Worm (Caenorhabditis elegans) whole organism, young adult: Measurements from ENCODE around the gene K03B8.6.

Experiments used
- B0019.2 ChIP-seq: fragments of 200-800 bp; sonication (Bioruptor generic); conservative IDR thresholded peaks from 2 replicates; pipeline ENCODE4 v1.3.6; 2022; ENCODE audit warnings: missing genetic modification reagents, missing genetic modification characterization, missing compliant biosample characterization
- B0035.1 ChIP-seq: sonication (generic microtip); optimal IDR thresholded peaks from 2 replicates; lab custom pipeline; 2016; ENCODE audit warnings: missing genetic modification characterization, mild to moderate bottlenecking, missing compliant biosample characterization, missing genotype, missing genetic modification reagents
- B0261.1 ChIP-seq: sonication (generic microtip); optimal IDR thresholded peaks from 2 replicates; lab custom pipeline; 2016; ENCODE audit warnings: mild to moderate bottlenecking, missing genetic modification characterization, moderate library complexity, missing compliant biosample characterization
- B0336.3 ChIP-seq: fragments of 200-800 bp; sonication (Bioruptor generic); IDR thresholded peaks from 2 replicates; pipeline ENCODE4 v1.3.6; 2022; ENCODE audit warnings: missing genetic modification characterization, missing compliant biosample characterization
- C06A6.2 ChIP-seq: fragments of 200-800 bp; sonication (Bioruptor generic); conservative IDR thresholded peaks from 2 replicates; pipeline ENCODE4 v1.3.6; 2022; ENCODE audit warnings: missing genetic modification characterization, missing compliant biosample characterization
- C17E4.6 ChIP-seq: fragments of 200-800 bp; sonication (Bioruptor generic); IDR thresholded peaks from 2 replicates; pipeline ENCODE4 v1.3.6; 2022; ENCODE audit warnings: missing genetic modification reagents, missing genetic modification characterization, missing compliant biosample characterization
- F22D6.2 ChIP-seq: sonication (generic microtip); optimal IDR thresholded peaks from 2 replicates; lab custom pipeline; 2016; ENCODE audit warnings: mild to moderate bottlenecking, missing genetic modification characterization, missing compliant biosample characterization
- F33H1.4 ChIP-seq: fragments of 200-800 bp; sonication (Bioruptor generic); IDR thresholded peaks from 2 replicates; pipeline ENCODE4 v1.3.6; 2022; ENCODE audit warnings: missing genetic modification reagents, missing genetic modification characterization, missing compliant biosample characterization
- F55B11.4 ChIP-seq: sonication (generic microtip); optimal IDR thresholded peaks from 2 replicates; lab custom pipeline; 2016; ENCODE audit warnings: missing compliant biosample characterization, missing genetic modification characterization, borderline replicate concordance; ENCODE audit not compliant: insufficient read depth
- K11D2.4 ChIP-seq: fragments of 200-800 bp; sonication (Bioruptor generic); IDR thresholded peaks from 2 replicates; pipeline ENCODE4 v1.3.6; 2022; ENCODE audit warnings: missing genetic modification reagents, missing genetic modification characterization, missing compliant biosample characterization
- K12H6.12 ChIP-seq: fragments of 200-800 bp; sonication (Bioruptor generic); optimal IDR thresholded peaks from 2 replicates; lab custom pipeline; 2018; ENCODE audit warnings: mild to moderate bottlenecking, missing genetic modification characterization, missing compliant biosample characterization
- Y95B8A.8 ChIP-seq: fragments of 200-800 bp; sonication (Bioruptor generic); IDR thresholded peaks from 2 replicates; pipeline ENCODE4 v1.3.6; 2022; ENCODE audit warnings: missing genetic modification reagents, missing genetic modification characterization, missing compliant biosample characterization
- cebp-2 ChIP-seq: fragments of 200-800 bp; sonication (Bioruptor generic); IDR thresholded peaks from 2 replicates; pipeline ENCODE4 v1.3.6; 2022; ENCODE audit warnings: missing genetic modification characterization, missing compliant biosample characterization
- ceh-79 ChIP-seq: sonication (generic microtip); optimal IDR thresholded peaks from 2 replicates; lab custom pipeline; 2017; ENCODE audit warnings: mild to moderate bottlenecking, missing genetic modification characterization, missing compliant biosample characterization
- dox-1 ChIP-seq: fragments of 200-800 bp; sonication (Bioruptor generic); IDR thresholded peaks from 2 replicates; pipeline ENCODE4 v1.3.6; 2022; ENCODE audit warnings: missing genetic modification reagents, missing genetic modification characterization, missing compliant biosample characterization
- egrh-3 ChIP-seq: fragments of 200-800 bp; sonication (Bioruptor generic); IDR thresholded peaks from 2 replicates; pipeline ENCODE4 v1.3.6; 2022; ENCODE audit warnings: missing genetic modification reagents, missing genetic modification characterization, missing compliant biosample characterization
- lag-1 ChIP-seq: fragments of 200-800 bp; sonication (Bioruptor generic); IDR thresholded peaks from 2 replicates; pipeline ENCODE4 v1.3.6; 2022; ENCODE audit warnings: missing genetic modification reagents, missing genetic modification characterization, missing compliant biosample characterization
- let-607 ChIP-seq, 2 experiments: fragments of 200-800 bp in 1 of 2; sonication (Bioruptor generic) in 1 of 2; sonication (generic microtip) in 1 of 2; optimal IDR thresholded peaks; 2 replicates each; lab custom pipeline; 2016 to 2018; ENCODE audit warnings: mild to moderate bottlenecking in 2 of 2, missing compliant biosample characterization in 2 of 2, missing genetic modification characterization in 2 of 2, moderate library complexity in 2 of 2, missing genotype in 1 of 2
- lin-35 ChIP-seq, 3 experiments: fragments of 150-350 bp in 2 of 3; sonication (generic microtip) in 1 of 3; optimal IDR thresholded peaks; 2 replicates each; lab custom pipeline; 2014 to 2018; ENCODE audit warnings: missing biosample characterization in 3 of 3, missing genetic modification characterization in 3 of 3, missing genetic modification reagents in 3 of 3
- lin-40 ChIP-seq: sonication (generic microtip); optimal IDR thresholded peaks from 2 replicates; lab custom pipeline; 2016; ENCODE audit warnings: missing genetic modification characterization, mild to moderate bottlenecking, missing compliant biosample characterization, missing genotype, missing genetic modification reagents
- lin-54 ChIP-seq: fragments of 200-800 bp; sonication (Bioruptor generic); optimal IDR thresholded peaks from 2 replicates; lab custom pipeline; 2018; ENCODE audit warnings: mild to moderate bottlenecking, missing genetic modification characterization, missing compliant biosample characterization
- lsl-1 ChIP-seq: fragments of 200-800 bp; sonication (Bioruptor generic); optimal IDR thresholded peaks from 2 replicates; lab custom pipeline; 2018; ENCODE audit warnings: mild to moderate bottlenecking, missing genetic modification characterization, moderate library complexity, missing compliant biosample characterization
- lsy-27 ChIP-seq: sonication (generic microtip); optimal IDR thresholded peaks from 2 replicates; lab custom pipeline; 2017; ENCODE audit warnings: missing genetic modification characterization, mild to moderate bottlenecking, missing compliant biosample characterization, antibody characterized with exemption, missing genotype, borderline replicate concordance; ENCODE audit not compliant: insufficient read depth
- madf-10 ChIP-seq: sonication (generic microtip); optimal IDR thresholded peaks from 2 replicates; lab custom pipeline; 2016; ENCODE audit warnings: mild to moderate bottlenecking, missing genetic modification characterization, missing compliant biosample characterization
- nfya-2 ChIP-seq: fragments of 200-800 bp; sonication (Bioruptor generic); IDR thresholded peaks from 2 replicates; pipeline ENCODE4 v1.3.6; 2022; ENCODE audit warnings: missing genetic modification reagents, missing genetic modification characterization, missing compliant biosample characterization
- nhr-120 ChIP-seq: fragments of 200-800 bp; sonication (Bioruptor generic); IDR thresholded peaks from 2 replicates; pipeline ENCODE4 v1.3.6; 2022; ENCODE audit warnings: missing genetic modification characterization, missing compliant biosample characterization
- nhr-179 ChIP-seq: sonication (generic microtip); optimal IDR thresholded peaks from 2 replicates; lab custom pipeline; 2016; ENCODE audit warnings: mild to moderate bottlenecking, missing genetic modification characterization, missing compliant biosample characterization
- nhr-80 ChIP-seq: sonication (generic microtip); optimal IDR thresholded peaks from 2 replicates; lab custom pipeline; 2016; ENCODE audit warnings: missing genetic modification characterization, missing compliant biosample characterization
- pbrm-1 ChIP-seq: fragments of 200-800 bp; sonication (Bioruptor generic); IDR thresholded peaks from 2 replicates; pipeline ENCODE4 v1.3.6; 2022; ENCODE audit warnings: missing genetic modification reagents, missing genetic modification characterization, missing compliant biosample characterization
- pha-4 ChIP-seq: fragments of 150-350 bp; sonication (generic microtip); optimal IDR thresholded peaks from 2 replicates; lab custom pipeline; 2014; ENCODE audit warnings: missing biosample characterization, missing genetic modification reagents, missing genetic modification characterization
- rec-8 ChIP-seq, 2 experiments: sonication (generic microtip); optimal IDR thresholded peaks; 2 replicates each; lab custom pipeline; 2016; ENCODE audit warnings: mild to moderate bottlenecking in 2 of 2, missing genetic modification characterization in 2 of 2, missing genetic modification reagents in 2 of 2, missing genotype in 2 of 2, missing biosample characterization in 1 of 2, missing compliant biosample characterization in 1 of 2, moderate library complexity in 1 of 2
- repo-1 ChIP-seq: sonication (generic microtip); optimal IDR thresholded peaks from 2 replicates; lab custom pipeline; 2017; ENCODE audit warnings: mild to moderate bottlenecking, missing genetic modification characterization, missing compliant biosample characterization
- rpc-1 ChIP-seq, 2 experiments: fragments of 150-350 bp in 1 of 2; sonication (generic microtip) in 1 of 2; optimal IDR thresholded peaks; 2 replicates each; lab custom pipeline; 2014 to 2018; ENCODE audit warnings: missing biosample characterization in 1 of 2, missing genetic modification characterization in 1 of 2, missing genetic modification reagents in 1 of 2, missing genotype in 1 of 2
- snpc-1.3 ChIP-seq: sonication (generic microtip); optimal IDR thresholded peaks from 2 replicates; lab custom pipeline; 2017; ENCODE audit warnings: missing genetic modification characterization, mild to moderate bottlenecking, missing compliant biosample characterization, antibody characterized with exemption, moderate library complexity, missing genotype, missing genetic modification reagents; ENCODE audit not compliant: insufficient read depth
- snpc-3.4 ChIP-seq: sonication (generic microtip); optimal IDR thresholded peaks from 2 replicates; lab custom pipeline; 2017; ENCODE audit warnings: missing genetic modification characterization, mild to moderate bottlenecking, missing compliant biosample characterization, antibody characterized with exemption, moderate library complexity, missing genotype, missing genetic modification reagents
- snpc-4 ChIP-seq, 5 experiments: fragments of 150-350 bp in 1 of 5; sonication (generic microtip) in 4 of 5; optimal IDR thresholded peaks; 2 replicates each; lab custom pipeline; 2014 to 2018; ENCODE audit warnings: missing genetic modification characterization in 5 of 5, missing biosample characterization in 3 of 5, antibody characterized with exemption in 2 of 5, mild to moderate bottlenecking in 2 of 5, missing compliant biosample characterization in 2 of 5, missing genotype in 2 of 5, moderate library complexity in 2 of 5, missing genetic modification reagents in 1 of 5
- somi-1 ChIP-seq: fragments of 200-800 bp; sonication (Bioruptor generic); optimal IDR thresholded peaks from 2 replicates; lab custom pipeline; 2018; ENCODE audit warnings: mild to moderate bottlenecking, missing genetic modification characterization, missing compliant biosample characterization
- unc-62 ChIP-seq: fragments of 150-350 bp; optimal IDR thresholded peaks from 2 replicates; lab custom pipeline; 2014; ENCODE audit warnings: missing biosample characterization, missing genetic modification reagents, missing genetic modification characterization
- xnd-1 ChIP-seq: sonication (generic microtip); optimal IDR thresholded peaks from 2 replicates; lab custom pipeline; 2016; ENCODE audit warnings: missing genotype, missing genetic modification reagents, missing genetic modification characterization, missing compliant biosample characterization
- zim-3 ChIP-seq: sonication (generic microtip); optimal IDR thresholded peaks from 2 replicates; lab custom pipeline; 2017; ENCODE audit warnings: mild to moderate bottlenecking, missing genetic modification characterization, moderate library complexity, missing compliant biosample characterization
- ztf-22 ChIP-seq: fragments of 200-800 bp; sonication (Bioruptor generic); optimal IDR thresholded peaks from 2 replicates; lab custom pipeline; 2018; ENCODE audit warnings: mild to moderate bottlenecking, missing genetic modification characterization, moderate library complexity, missing compliant biosample characterization
- ztf-26 ChIP-seq: sonication (generic microtip); optimal IDR thresholded peaks from 2 replicates; lab custom pipeline; 2017; ENCODE audit warnings: missing genetic modification characterization, missing compliant biosample characterization
- ztf-28 ChIP-seq: fragments of 200-800 bp; sonication (Bioruptor generic); IDR thresholded peaks from 2 replicates; pipeline ENCODE4 v1.3.6; 2022; ENCODE audit warnings: missing genetic modification reagents, missing genetic modification characterization, missing compliant biosample characterization
- ztf-3 ChIP-seq: fragments of 200-800 bp; sonication (Bioruptor generic); optimal IDR thresholded peaks from 2 replicates; lab custom pipeline; 2018; ENCODE audit warnings: mild to moderate bottlenecking, missing genetic modification characterization, missing compliant biosample characterization

K03B8.6 gene

ce11 chrV:11407251-11407650, at the start of gene K03B8.6:
Gene K03B8.6 (plus strand): TSS chrV:11407584.
- TF ChIP-seq let-607 (tag; optimal IDR thresholded peaks at IDR 0.05; lab: Kevin White, UChicago), result no peak
- no peak for TF ChIP-seq egrh-3 (GFP tag; lab: Robert Waterston, UW)
- no peak for TF ChIP-seq zim-3 (tag; lab: Kevin White, UChicago)
- TF ChIP-seq snpc-4 (GFP tag; optimal IDR thresholded peaks at IDR 0.05; lab: Kevin White, UChicago), result no peak
- TF ChIP-seq snpc-4 (tag; optimal IDR thresholded peaks at IDR 0.05; lab: Kevin White, UChicago), result no peak
- no peak for TF ChIP-seq xnd-1 (tag; lab: Kevin White, UChicago)
- no peak for TF ChIP-seq pbrm-1 (GFP tag; lab: Robert Waterston, UW)
- TF ChIP-seq K11D2.4 (GFP tag; lab: Robert Waterston, UW), result no peak
- no peak for TF ChIP-seq lin-40
- TF ChIP-seq repo-1 (tag; lab: Kevin White, UChicago), result no peak
- no peak for TF ChIP-seq somi-1
- no peak for TF ChIP-seq ztf-28 (GFP tag; lab: Robert Waterston, UW)
- TF ChIP-seq lsl-1 (GFP tag; lab: Kevin White, UChicago), result no peak
- no peak for TF ChIP-seq rpc-1 (optimal IDR thresholded peaks at IDR 0.05; lab: Kevin White, UChicago)
- TF ChIP-seq rpc-1 (tag; optimal IDR thresholded peaks at IDR 0.05; lab: Kevin White, UChicago), result no peak
- no peak for TF ChIP-seq rec-8 (tag; optimal IDR thresholded peaks at IDR 0.05; lab: Kevin White, UChicago)
- no peak for TF ChIP-seq ceh-79 (tag; lab: Kevin White, UChicago)
- TF ChIP-seq ztf-22 (GFP tag; lab: Kevin White, UChicago), result no peak
- no peak for TF ChIP-seq nhr-179
- TF ChIP-seq cebp-2 (GFP tag; lab: Robert Waterston, UW), result no peak

DNA sequence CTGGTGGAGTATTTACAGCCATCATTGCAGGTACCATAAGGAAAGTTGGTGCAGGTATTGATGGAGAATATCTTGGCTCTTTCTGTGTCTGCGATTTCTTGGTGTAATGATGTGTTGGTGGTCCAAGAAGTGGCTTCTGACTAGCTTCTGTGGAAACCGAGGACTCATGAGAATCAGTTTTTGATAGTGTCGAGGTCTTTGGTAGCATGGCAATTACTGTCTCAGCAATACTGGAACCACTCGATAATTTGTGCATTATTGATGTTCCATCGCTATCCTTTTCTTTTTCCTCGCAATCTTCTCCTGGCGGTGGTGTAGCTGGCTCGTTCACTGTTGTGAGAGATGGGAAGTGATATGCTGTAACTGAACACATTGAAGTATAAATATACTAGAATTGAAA, 43.8 kb upstream of the K03B8.6 start:
- TF ChIP-seq K12H6.12 (tag; lab: Kevin White, UChicago), result no peak
- TF ChIP-seq B0336.3 (GFP tag; lab: Robert Waterston, UW), result no peak
- no peak for TF ChIP-seq C17E4.6 (GFP tag; lab: Robert Waterston, UW)
- no peak for TF ChIP-seq B0261.1 (tag; lab: Kevin White, UChicago)
- no peak for TF ChIP-seq rec-8 (tag; optimal IDR thresholded peaks at IDR 0.05; lab: Kevin White, UChicago)
- TF ChIP-seq nhr-80 (tag; lab: Kevin White, UChicago), result no peak
- TF ChIP-seq xnd-1 (tag; lab: Kevin White, UChicago), result no peak
- TF ChIP-seq dox-1, result no peak
- TF ChIP-seq snpc-1.3 (tag; lab: Kevin White, UChicago), result no peak
- no peak for TF ChIP-seq repo-1 (tag; lab: Kevin White, UChicago)
- no peak for TF ChIP-seq pha-4 (tag; lab: Kevin White, UChicago)
- TF ChIP-seq F55B11.4 (tag; lab: Kevin White, UChicago), result no peak
- TF ChIP-seq B0035.1, result no peak
- no peak for TF ChIP-seq lin-40
- no peak for TF ChIP-seq lin-54 (GFP tag; lab: Kevin White, UChicago)
- TF ChIP-seq nhr-120 (GFP tag; lab: Robert Waterston, UW), result no peak

DNA sequence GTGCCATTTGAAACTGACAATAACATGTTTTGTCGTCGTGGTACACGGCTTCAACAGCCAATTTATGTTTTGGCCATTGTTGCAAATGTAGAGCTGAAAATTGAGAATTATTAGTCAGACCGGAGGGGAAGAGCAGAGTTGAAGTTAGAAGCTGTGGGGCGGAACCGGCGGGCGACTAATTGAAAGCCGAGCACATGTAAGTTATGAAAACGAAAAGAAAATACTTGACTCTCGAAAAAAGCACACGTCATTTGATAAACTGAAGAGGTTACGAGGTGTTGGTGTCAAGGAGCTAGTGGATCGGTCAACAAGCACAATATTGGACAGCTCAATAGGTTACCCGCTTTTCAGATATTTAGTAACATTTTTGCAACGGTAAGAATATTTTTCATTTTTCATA, 41.3 kb upstream of the K03B8.6 start, which contains the start of gene dop-5:
Gene dop-5, minus strand, starts transcription at position 101 of the 400 bp plus-strand sequence.
- TF ChIP-seq B0019.2 (GFP tag; lab: Robert Waterston, UW) (no peak), F33H1.4 (no peak), Y95B8A.8 (GFP tag; lab: Robert Waterston, UW) (no peak), lin-35 (GFP tag; optimal IDR thresholded peaks at IDR 0.05; lab: Kevin White, UChicago) (no peak), unc-62 (GFP tag; lab: Kevin White, UChicago) (no peak), ztf-26 (tag; lab: Kevin White, UChicago) (no peak), F22D6.2 (tag; lab: Kevin White, UChicago) (no peak), lsy-27 (tag; lab: Kevin White, UChicago) (no peak), lsl-1 (GFP tag; lab: Kevin White, UChicago) (no peak), lag-1 (no peak), snpc-3.4 (tag; lab: Kevin White, UChicago) (no peak), C06A6.2 (no peak), F55B11.4 (tag; lab: Kevin White, UChicago) (no peak), madf-10 (tag; lab: Kevin White, UChicago) (no peak), nfya-2 (no peak), nhr-120 (GFP tag; lab: Robert Waterston, UW) (no peak), ztf-3 (GFP tag; lab: Kevin White, UChicago) (no peak)
